Fruit fly (Drosophila melanogaster) whole organism, wandering third instar larva: Measurements from ENCODE around the gene S1P.

Experiments used
- Dfd ChIP-seq: fragments of >200 bp; optimal IDR thresholded peaks from 2 replicates; lab custom pipeline; 2017; ENCODE audit warnings: missing biosample characterization, missing genetic modification characterization
- GATAd ChIP-seq: sonication (Bioruptor generic); optimal IDR thresholded peaks from 2 replicates; lab custom pipeline; 2016; ENCODE audit warnings: missing biosample characterization, missing genetic modification characterization
- HLH106 ChIP-seq: fragments of 200-800 bp; optimal IDR thresholded peaks from 3 replicates; lab custom pipeline; 2019; ENCODE audit warnings: missing biosample characterization, mild to moderate bottlenecking, missing genetic modification characterization, moderate library complexity
- Hr83 ChIP-seq: fragments of 200-300 bp; sonication (Bioruptor generic); optimal IDR thresholded peaks from 2 replicates; lab custom pipeline; 2016; ENCODE audit warnings: missing biosample characterization, mild to moderate bottlenecking, missing genetic modification characterization, moderate library complexity; ENCODE audit not compliant: poor library complexity, severe bottlenecking
- psq ChIP-seq: fragments of 200-800 bp; sonication (Bioruptor generic); optimal IDR thresholded peaks from 3 replicates; lab custom pipeline; 2017; ENCODE audit warnings: missing biosample characterization, mild to moderate bottlenecking, missing genetic modification characterization, moderate library complexity
- sv ChIP-seq: fragments of 200-800 bp; sonication (Bioruptor generic); optimal IDR thresholded peaks from 3 replicates; lab custom pipeline; 2016; ENCODE audit warnings: missing biosample characterization, missing genetic modification characterization

DNA sequence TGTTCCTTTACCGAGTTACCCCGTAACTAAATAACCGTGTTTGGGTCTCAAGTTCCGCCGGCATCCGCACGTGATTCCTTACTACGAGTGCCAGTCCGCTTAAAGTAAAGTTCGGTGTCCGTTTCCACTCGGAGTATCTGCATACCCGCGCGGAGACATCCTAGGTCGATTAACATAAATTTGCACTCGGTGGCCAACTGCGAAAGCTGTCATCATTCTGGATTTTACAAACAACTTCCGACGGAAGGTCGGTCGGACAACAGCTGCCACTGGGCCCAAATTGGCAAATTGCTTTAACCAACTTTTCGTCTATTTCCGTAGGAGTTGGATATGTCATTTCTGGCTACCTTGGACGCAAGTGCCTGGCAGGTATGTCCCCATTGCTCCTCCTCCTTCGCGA is 30.6 kb downstream of the S1P start, which contains the start of gene TfAP-2:
- TF ChIP-seq GATAd (GFP tag; lab: Kevin White, UChicago) = no peak
- no peak for TF ChIP-seq Hr83 (GFP tag; lab: Kevin White, UChicago)
- no peak for TF ChIP-seq Dfd (GFP tag; lab: Kevin White, UChicago)
- no peak for TF ChIP-seq psq (GFP tag; lab: Kevin White, UChicago)
- TF ChIP-seq sv (GFP tag; lab: Kevin White, UChicago) = no peak
- no peak for TF ChIP-seq HLH106 (tag; lab: Kevin White, UChicago)
